Worm (Caenorhabditis elegans) whole organism, L1 larva: ENCODE measurements around the gene C50C3.5.

Experiments
- C04F5.9 ChIP-seq: sonication (generic microtip); optimal IDR thresholded peaks from 2 replicates; lab custom pipeline; 2016; ENCODE audit warnings: missing genetic modification characterization, missing compliant biosample characterization
- C16A3.4 ChIP-seq: fragments of 150-350 bp; optimal IDR thresholded peaks from 2 replicates; lab custom pipeline; 2014; ENCODE audit warnings: missing biosample characterization, missing genetic modification characterization
- C34B4.2 ChIP-seq: sonication (generic microtip); optimal IDR thresholded peaks from 2 replicates; lab custom pipeline; 2017; ENCODE audit warnings: mild to moderate bottlenecking, missing genetic modification characterization, missing compliant biosample characterization
- F16B12.6 ChIP-seq: fragments of 150-350 bp; optimal IDR thresholded peaks from 2 replicates; lab custom pipeline; 2014; ENCODE audit warnings: missing biosample characterization, missing genetic modification characterization
- Y116A8C.19 ChIP-seq: sonication (generic microtip); optimal IDR thresholded peaks from 2 replicates; lab custom pipeline; 2016; ENCODE audit warnings: missing compliant biosample characterization, missing genetic modification characterization, borderline replicate concordance
- aha-1 ChIP-seq: fragments of 150-350 bp; optimal IDR thresholded peaks from 2 replicates; lab custom pipeline; 2014; ENCODE audit warnings: missing biosample characterization, missing genetic modification characterization
- ceh-8 ChIP-seq: fragments of 200-800 bp; sonication (Bioruptor generic); optimal IDR thresholded peaks from 2 replicates; lab custom pipeline; 2018; ENCODE audit warnings: mild to moderate bottlenecking, missing genetic modification characterization, moderate library complexity, missing compliant biosample characterization
- ceh-88 ChIP-seq: fragments of 200-800 bp; sonication (Bioruptor generic); IDR thresholded peaks from 2 replicates; pipeline ENCODE4 v1.3.6; 2022; ENCODE audit warnings: missing genetic modification characterization, missing compliant biosample characterization
- dpl-1 ChIP-seq, 3 experiments: fragments of 150-350 bp in 2 of 3; sonication (generic microtip) in 1 of 3; optimal IDR thresholded peaks; 2 replicates each; lab custom pipeline; 2014 to 2017; ENCODE audit warnings: missing biosample characterization in 3 of 3, missing genetic modification characterization in 3 of 3, missing genetic modification reagents in 3 of 3
- dsc-1 ChIP-seq: sonication (generic microtip); optimal IDR thresholded peaks from 2 replicates; lab custom pipeline; 2016; ENCODE audit warnings: mild to moderate bottlenecking, missing genetic modification characterization, missing compliant biosample characterization
- efl-1 ChIP-seq, 4 experiments: fragments of 150-350 bp; optimal IDR thresholded peaks in 3 of 4; peaks in 1 of 4; 1 replicate in 1 of 4; 2 replicates in 3 of 4; lab custom pipeline; 2014; ENCODE audit warnings: missing biosample characterization in 2 of 4, missing genetic modification characterization in 2 of 4, missing genetic modification reagents in 2 of 4
- egl-13 ChIP-seq: sonication (generic microtip); optimal IDR thresholded peaks from 2 replicates; lab custom pipeline; 2016; ENCODE audit warnings: missing genotype, missing genetic modification reagents, missing genetic modification characterization, missing compliant biosample characterization
- elt-2 ChIP-seq: sonication (generic microtip); optimal IDR thresholded peaks from 2 replicates; lab custom pipeline; 2016; ENCODE audit warnings: missing genetic modification characterization, mild to moderate bottlenecking, inconsistent platforms, missing compliant biosample characterization, missing genetic modification reagents
- elt-3 ChIP-seq, 6 experiments: fragments of 150-350 bp in 1 of 6; sonication (generic microtip); optimal IDR thresholded peaks; 2 replicates each; lab custom pipeline; 2017 to 2018; ENCODE audit warnings: missing biosample characterization in 6 of 6, missing genetic modification characterization in 6 of 6, inconsistent platforms in 1 of 6
- ets-5 ChIP-seq: fragments of 200-800 bp; sonication (Bioruptor generic); IDR thresholded peaks from 2 replicates; pipeline ENCODE4 v1.3.6; 2022; ENCODE audit warnings: missing genetic modification characterization, missing compliant biosample characterization
- fkh-10 ChIP-seq: sonication (generic microtip); optimal IDR thresholded peaks from 2 replicates; lab custom pipeline; 2017; ENCODE audit warnings: missing biosample characterization, missing genetic modification reagents, missing genetic modification characterization
- fos-1 ChIP-seq: fragments of 150-350 bp; optimal IDR thresholded peaks from 2 replicates; lab custom pipeline; 2014; ENCODE audit warnings: missing biosample characterization, missing genetic modification characterization
- grh-1 ChIP-seq: fragments of 200-800 bp; sonication (Bioruptor generic); IDR thresholded peaks from 2 replicates; pipeline ENCODE4 v1.3.6; 2022; ENCODE audit warnings: missing genetic modification reagents, missing genetic modification characterization, missing compliant biosample characterization
- hlh-17 ChIP-seq: fragments of 200-800 bp; sonication (Bioruptor generic); optimal IDR thresholded peaks from 2 replicates; lab custom pipeline; 2018; ENCODE audit warnings: missing genetic modification characterization, mild to moderate bottlenecking, missing compliant biosample characterization, moderate library complexity, borderline replicate concordance
- hlh-4 ChIP-seq: sonication (generic microtip); optimal IDR thresholded peaks from 2 replicates; lab custom pipeline; 2016; ENCODE audit warnings: mild to moderate bottlenecking, missing genetic modification characterization, missing compliant biosample characterization
- hpl-2 ChIP-seq: fragments of 150-350 bp; optimal IDR thresholded peaks from 2 replicates; lab custom pipeline; 2014; ENCODE audit warnings: missing biosample characterization, missing genetic modification reagents, missing genetic modification characterization
- irx-1 ChIP-seq: sonication (generic microtip); optimal IDR thresholded peaks from 2 replicates; lab custom pipeline; 2016; ENCODE audit warnings: missing genetic modification characterization, missing compliant biosample characterization
- isw-1 ChIP-seq: fragments of 200-800 bp; sonication (Bioruptor generic); IDR thresholded peaks from 2 replicates; pipeline ENCODE4 v1.3.6; 2022; ENCODE audit warnings: missing genetic modification characterization, missing compliant biosample characterization
- lin-14 ChIP-seq: fragments of 200-800 bp; sonication (Bioruptor generic); optimal IDR thresholded peaks from 2 replicates; lab custom pipeline; 2018; ENCODE audit warnings: mild to moderate bottlenecking, missing genetic modification characterization, moderate library complexity, missing compliant biosample characterization
- lin-15B ChIP-seq: fragments of 150-350 bp; sonication (generic microtip); optimal IDR thresholded peaks from 3 replicates; lab custom pipeline; 2014; ENCODE audit warnings: missing biosample characterization, missing genetic modification characterization
- lin-35 ChIP-seq, 2 experiments: fragments of 150-350 bp; optimal IDR thresholded peaks; 2 replicates each; lab custom pipeline; 2014; ENCODE audit warnings: missing biosample characterization in 2 of 2, missing genetic modification characterization in 2 of 2, missing genetic modification reagents in 2 of 2
- lin-39 ChIP-seq: fragments of 150-350 bp; optimal IDR thresholded peaks from 2 replicates; lab custom pipeline; 2014; ENCODE audit warnings: missing biosample characterization, missing genetic modification reagents, missing genetic modification characterization
- lir-3 ChIP-seq: sonication (generic microtip); optimal IDR thresholded peaks from 2 replicates; lab custom pipeline; 2016; ENCODE audit warnings: mild to moderate bottlenecking, missing genetic modification characterization, moderate library complexity, missing compliant biosample characterization; ENCODE audit not compliant: poor library complexity
- lsy-2 ChIP-seq, 2 experiments: fragments of 150-350 bp; optimal IDR thresholded peaks; 2 replicates each; lab custom pipeline; 2014; ENCODE audit warnings: missing biosample characterization in 2 of 2, missing genetic modification characterization in 2 of 2
- mab-9 ChIP-seq: fragments of 200-800 bp; sonication (Bioruptor generic); IDR thresholded peaks from 2 replicates; pipeline ENCODE4 v1.3.6; 2022; ENCODE audit warnings: missing genetic modification reagents, missing genetic modification characterization, missing compliant biosample characterization
- mdl-1 ChIP-seq, 2 experiments: fragments of 150-350 bp; optimal IDR thresholded peaks; 2 replicates each; lab custom pipeline; 2014 to 2017; ENCODE audit warnings: missing biosample characterization in 2 of 2, missing genetic modification characterization in 2 of 2, inconsistent platforms in 1 of 2
- mef-2 ChIP-seq: fragments of 150-350 bp; optimal IDR thresholded peaks from 2 replicates; lab custom pipeline; 2014; ENCODE audit warnings: missing biosample characterization, missing genetic modification characterization
- nhr-11 ChIP-seq: fragments of 150-350 bp; optimal IDR thresholded peaks from 2 replicates; lab custom pipeline; 2014; ENCODE audit warnings: missing biosample characterization, missing genetic modification characterization
- nhr-20 ChIP-seq: sonication (generic microtip); optimal IDR thresholded peaks from 2 replicates; lab custom pipeline; 2016; ENCODE audit warnings: mild to moderate bottlenecking, missing genetic modification characterization, missing compliant biosample characterization
- nhr-237 ChIP-seq: fragments of 150-350 bp; optimal IDR thresholded peaks from 2 replicates; lab custom pipeline; 2014; ENCODE audit warnings: missing biosample characterization, missing genetic modification characterization
- nhr-28 ChIP-seq: fragments of 150-350 bp; optimal IDR thresholded peaks from 2 replicates; lab custom pipeline; 2014; ENCODE audit warnings: missing biosample characterization, missing genetic modification characterization
- nhr-85 ChIP-seq: sonication (generic microtip); peaks from one replicate; lab custom pipeline; 2016; ENCODE audit warnings: missing genetic modification characterization, inconsistent platforms, missing compliant biosample characterization
- nhr-90 ChIP-seq: sonication (generic microtip); optimal IDR thresholded peaks from 2 replicates; lab custom pipeline; 2016; ENCODE audit warnings: mild to moderate bottlenecking, missing genetic modification characterization, missing compliant biosample characterization; ENCODE audit not compliant: poor library complexity
- skn-1 ChIP-seq: fragments of 150-350 bp; optimal IDR thresholded peaks from 2 replicates; lab custom pipeline; 2014; ENCODE audit warnings: missing biosample characterization, missing genetic modification characterization
- snu-23 ChIP-seq: sonication (generic microtip); optimal IDR thresholded peaks from 2 replicates; lab custom pipeline; 2016; ENCODE audit warnings: missing genetic modification characterization, missing compliant biosample characterization
- sox-4 ChIP-seq: sonication (generic microtip); optimal IDR thresholded peaks from 2 replicates; lab custom pipeline; 2016; ENCODE audit warnings: missing genetic modification characterization, missing compliant biosample characterization
- tbx-2 ChIP-seq: sonication (generic microtip); optimal IDR thresholded peaks from 2 replicates; lab custom pipeline; 2016; ENCODE audit warnings: missing genetic modification characterization, missing compliant biosample characterization
- tlp-1 ChIP-seq: fragments of 150-350 bp; optimal IDR thresholded peaks from 2 replicates; lab custom pipeline; 2014; ENCODE audit warnings: missing biosample characterization, missing genetic modification characterization
- unc-130 ChIP-seq: fragments of 150-350 bp; optimal IDR thresholded peaks from 2 replicates; lab custom pipeline; 2017; ENCODE audit warnings: missing biosample characterization, missing genetic modification characterization, inconsistent platforms
- unc-86 ChIP-seq: sonication (generic microtip); optimal IDR thresholded peaks from 2 replicates; lab custom pipeline; 2016; ENCODE audit warnings: missing genetic modification characterization, missing compliant biosample characterization
- ztf-11 ChIP-seq, 2 experiments: sonication (generic microtip); optimal IDR thresholded peaks; 2 replicates each; lab custom pipeline; 2016 to 2017; ENCODE audit warnings: missing genetic modification characterization in 2 of 2, missing biosample characterization in 1 of 2, missing compliant biosample characterization in 1 of 2
- ztf-4 ChIP-seq: fragments of 150-350 bp; optimal IDR thresholded peaks from 2 replicates; lab custom pipeline; 2014; ENCODE audit warnings: missing biosample characterization, missing genetic modification characterization

The C50C3.5 gene

ce11 chrIII:8224769-8225168 lies 45.7 kb downstream of the C50C3.5 start, which contains the start of gene mob-4:
mob-4 (plus strand) TSS chrIII:8225097.
- peak in 1 of 3 experiments; percentile 33 for TF ChIP-seq dpl-1 (GFP tag; optimal IDR thresholded peaks at IDR 0.05; lab: Kevin White, UChicago)
- TF ChIP-seq aha-1, result no peak
- TF ChIP-seq lsy-2 (tag; optimal IDR thresholded peaks at IDR 0.05; lab: Kevin White, UChicago), result peak in 1 of 2 experiments; percentile 26
- TF ChIP-seq sox-4 (tag; lab: Kevin White, UChicago), result no peak
- no peak for TF ChIP-seq lin-15B
- no peak for TF ChIP-seq hpl-2
- no peak for TF ChIP-seq Y116A8C.19
- TF ChIP-seq efl-1 (optimal IDR thresholded peaks at IDR 0.05; lab: Kevin White, UChicago), result peak in 1 of 2 experiments; percentile 17
- TF ChIP-seq efl-1 (GFP tag; optimal IDR thresholded peaks at IDR 0.05 in 1 of 2; lab: Kevin White, UChicago), result peak; percentile 25 to 62
- peak; percentile 6 for TF ChIP-seq snu-23 (GFP tag; lab: Kevin White, UChicago)
- TF ChIP-seq ceh-88, result no peak

ce11 chrIII:8226178-8226577 lies 47.2 kb downstream of the C50C3.5 start, which contains the start of gene rfs-1:
rfs-1 (plus strand) TSS chrIII:8226478.
- TF ChIP-seq tlp-1 (no peak), hlh-4 (tag; lab: Kevin White, UChicago) (no peak), mab-9 (GFP tag; lab: Robert Waterston, UW) (no peak)

ce11 chrIII:8227511-8227910 lies 48.5 kb downstream of the C50C3.5 start, which contains the start of gene fbxl-1:
fbxl-1 (plus strand) TSS chrIII:8227830.
- peak; percentile 21 for TF ChIP-seq fkh-10 (GFP tag; lab: Kevin White, UChicago)
- TF ChIP-seq nhr-11 (tag; lab: Kevin White, UChicago), result no peak
- TF ChIP-seq nhr-85 (tag; lab: Kevin White, UChicago), result no peak
- TF ChIP-seq mef-2 (tag; lab: Kevin White, UChicago), result peak; percentile 58
- TF ChIP-seq irx-1 (tag; lab: Kevin White, UChicago), result peak; percentile 29
- no peak for TF ChIP-seq hpl-2
- TF ChIP-seq F16B12.6 (tag; lab: Kevin White, UChicago), result peak; percentile 50
- TF ChIP-seq ets-5 (GFP tag; lab: Robert Waterston, UW), result no peak
- peak; percentile 76 for TF ChIP-seq egl-13 (tag; lab: Kevin White, UChicago)
- TF ChIP-seq lir-3 (tag; lab: Kevin White, UChicago), result peak; percentile 56
- TF ChIP-seq C34B4.2 (tag; lab: Kevin White, UChicago), result no peak
- peak; percentile 63 to 82 for TF ChIP-seq lin-35 (GFP tag; optimal IDR thresholded peaks at IDR 0.05; lab: Kevin White, UChicago)
- peak in 2 of 6 experiments; percentile 14 to 61 for TF ChIP-seq elt-3 (tag; optimal IDR thresholded peaks at IDR 0.05; lab: Kevin White, UChicago)
- TF ChIP-seq mab-9 (GFP tag; lab: Robert Waterston, UW), result no peak
- no peak for TF ChIP-seq lin-15B
- peak; percentile 87 for TF ChIP-seq snu-23 (GFP tag; lab: Kevin White, UChicago)
- peak; percentile 32 for TF ChIP-seq nhr-90
- no peak for TF ChIP-seq nhr-28 (tag; lab: Kevin White, UChicago)
- peak; percentile 88 for TF ChIP-seq nhr-20 (tag; lab: Kevin White, UChicago)
- peak; percentile 82 for TF ChIP-seq C16A3.4 (tag; lab: Kevin White, UChicago)
- peak; percentile 81 for TF ChIP-seq tbx-2 (tag; lab: Kevin White, UChicago)
- peak; percentile 48 for TF ChIP-seq isw-1
- TF ChIP-seq dsc-1 (tag; lab: Kevin White, UChicago), result peak; percentile 80
- TF ChIP-seq elt-2 (tag; lab: Kevin White, UChicago), result peak; percentile 21
- TF ChIP-seq dpl-1 (GFP tag; optimal IDR thresholded peaks at IDR 0.05; lab: Kevin White, UChicago), result peak; percentile 52 to 57 (median 53)
- no peak for TF ChIP-seq Y116A8C.19
- TF ChIP-seq lin-39 (tag; lab: Kevin White, UChicago), result no peak
- peak; percentile 43 for TF ChIP-seq fos-1 (tag; lab: Kevin White, UChicago)
- TF ChIP-seq ceh-88, result peak; percentile 43; the same call in 1 of the 2 replicates
- peak in 1 of 2 experiments; percentile 93 for TF ChIP-seq mdl-1 (tag; optimal IDR thresholded peaks at IDR 0.05; lab: Kevin White, UChicago)
- peak; percentile 29 for TF ChIP-seq ceh-8
- no peak for TF ChIP-seq nhr-237
- TF ChIP-seq unc-130, result peak; percentile 56
- TF ChIP-seq hlh-17 (GFP tag; lab: Kevin White, UChicago), result no peak
- TF ChIP-seq ztf-4 (tag; lab: Kevin White, UChicago), result peak; percentile 60
- TF ChIP-seq lin-14 (GFP tag; lab: Kevin White, UChicago), result peak; percentile 99
- TF ChIP-seq grh-1 (GFP tag; lab: Robert Waterston, UW), result no peak
- peak; percentile 65 for TF ChIP-seq skn-1 (tag; lab: Kevin White, UChicago)
- peak; percentile 96 for TF ChIP-seq unc-86 (tag; lab: Kevin White, UChicago)
- no peak for TF ChIP-seq C04F5.9
- peak; percentile 73 for TF ChIP-seq sox-4 (tag; lab: Kevin White, UChicago)
- TF ChIP-seq ztf-11 (tag; optimal IDR thresholded peaks at IDR 0.05; lab: Kevin White, UChicago), result peak in 1 of 2 experiments; percentile 73
